Worm (Caenorhabditis elegans) whole organism, young adult: ENCODE data around the gene nspb-11.
A peak's percentile ranks its signal among the peaks of the same experiment; 100 is the strongest.

Experiments
- B0261.1 ChIP-seq: sonication (generic microtip); optimal IDR thresholded peaks from 2 replicates; lab custom pipeline; 2016; ENCODE audit warnings: mild to moderate bottlenecking, missing genetic modification characterization, moderate library complexity, missing compliant biosample characterization
- C06A6.2 ChIP-seq: fragments of 200-800 bp; sonication (Bioruptor generic); conservative IDR thresholded peaks from 2 replicates; pipeline ENCODE4 v1.3.6; 2022; ENCODE audit warnings: missing genetic modification characterization, missing compliant biosample characterization
- F33H1.4 ChIP-seq: fragments of 200-800 bp; sonication (Bioruptor generic); IDR thresholded peaks from 2 replicates; pipeline ENCODE4 v1.3.6; 2022; ENCODE audit warnings: missing genetic modification reagents, missing genetic modification characterization, missing compliant biosample characterization
- F37B4.10 ChIP-seq: fragments of 200-800 bp; sonication (Bioruptor generic); IDR thresholded peaks from 2 replicates; pipeline ENCODE4 v1.3.6; 2022; ENCODE audit warnings: missing genetic modification characterization, missing compliant biosample characterization
- F49E8.2 ChIP-seq: sonication (generic microtip); optimal IDR thresholded peaks from 3 replicates; lab custom pipeline; 2017; ENCODE audit warnings: missing genetic modification characterization, mild to moderate bottlenecking, missing compliant biosample characterization, antibody characterized with exemption, moderate library complexity; ENCODE audit not compliant: insufficient read depth
- F52B5.7 ChIP-seq: sonication (generic microtip); optimal IDR thresholded peaks from 2 replicates; lab custom pipeline; 2016; ENCODE audit warnings: mild to moderate bottlenecking, missing genetic modification characterization, missing compliant biosample characterization
- K11D2.4 ChIP-seq: fragments of 200-800 bp; sonication (Bioruptor generic); IDR thresholded peaks from 2 replicates; pipeline ENCODE4 v1.3.6; 2022; ENCODE audit warnings: missing genetic modification reagents, missing genetic modification characterization, missing compliant biosample characterization
- T07F8.4 ChIP-seq: sonication (generic microtip); optimal IDR thresholded peaks from 2 replicates; lab custom pipeline; 2016; ENCODE audit warnings: mild to moderate bottlenecking, missing genetic modification characterization, moderate library complexity, missing compliant biosample characterization
- akir-1 ChIP-seq: fragments of 200-800 bp; sonication (Bioruptor generic); optimal IDR thresholded peaks from 2 replicates; lab custom pipeline; 2018; ENCODE audit warnings: mild to moderate bottlenecking, missing genetic modification characterization, moderate library complexity, missing compliant biosample characterization
- aptf-2 ChIP-seq: fragments of 200-800 bp; sonication (Bioruptor generic); conservative IDR thresholded peaks from 2 replicates; pipeline ENCODE4 v1.3.6; 2022; ENCODE audit warnings: missing genetic modification reagents, missing genetic modification characterization, missing compliant biosample characterization
- attf-5 ChIP-seq: fragments of 200-800 bp; sonication (Bioruptor generic); optimal IDR thresholded peaks from 2 replicates; lab custom pipeline; 2018; ENCODE audit warnings: mild to moderate bottlenecking, missing genetic modification characterization, missing compliant biosample characterization
- ccch-3 ChIP-seq: fragments of 200-800 bp; sonication (Bioruptor generic); optimal IDR thresholded peaks from 2 replicates; lab custom pipeline; 2018; ENCODE audit warnings: mild to moderate bottlenecking, missing genetic modification characterization, missing compliant biosample characterization
- ceh-79 ChIP-seq: sonication (generic microtip); optimal IDR thresholded peaks from 2 replicates; lab custom pipeline; 2017; ENCODE audit warnings: mild to moderate bottlenecking, missing genetic modification characterization, missing compliant biosample characterization
- dpl-1 ChIP-seq: fragments of 150-350 bp; optimal IDR thresholded peaks from 2 replicates; lab custom pipeline; 2014; ENCODE audit warnings: missing biosample characterization, missing genetic modification reagents, missing genetic modification characterization
- egrh-3 ChIP-seq: fragments of 200-800 bp; sonication (Bioruptor generic); IDR thresholded peaks from 2 replicates; pipeline ENCODE4 v1.3.6; 2022; ENCODE audit warnings: missing genetic modification reagents, missing genetic modification characterization, missing compliant biosample characterization
- ekl-4 ChIP-seq: fragments of 200-800 bp; sonication (Bioruptor generic); IDR thresholded peaks from 2 replicates; pipeline ENCODE4 v1.3.6; 2022; ENCODE audit warnings: missing genetic modification reagents, missing genetic modification characterization, missing compliant biosample characterization
- ets-4 ChIP-seq: fragments of 200-800 bp; sonication (Bioruptor generic); optimal IDR thresholded peaks from 2 replicates; lab custom pipeline; 2018; ENCODE audit warnings: mild to moderate bottlenecking, missing genetic modification characterization, missing compliant biosample characterization
- gei-17 ChIP-seq: fragments of 200-800 bp; sonication (Bioruptor generic); optimal IDR thresholded peaks from 2 replicates; lab custom pipeline; 2018; ENCODE audit warnings: mild to moderate bottlenecking, missing genetic modification characterization, missing compliant biosample characterization
- him-1 ChIP-seq: sonication (generic microtip); optimal IDR thresholded peaks from 2 replicates; lab custom pipeline; 2016; ENCODE audit warnings: missing genotype, missing genetic modification reagents, missing genetic modification characterization, missing compliant biosample characterization
- hlh-26 ChIP-seq: fragments of 200-800 bp; sonication (Bioruptor generic); conservative IDR thresholded peaks from 2 replicates; pipeline ENCODE4 v1.3.6; 2022; ENCODE audit warnings: missing genetic modification reagents, missing genetic modification characterization, missing compliant biosample characterization
- hmg-20 ChIP-seq: fragments of 200-800 bp; sonication (Bioruptor generic); IDR thresholded peaks from 2 replicates; pipeline ENCODE4 v1.3.6; 2022; ENCODE audit warnings: missing genetic modification reagents, missing genetic modification characterization, missing compliant biosample characterization
- hrde-1 ChIP-seq: sonication (generic microtip); optimal IDR thresholded peaks from 2 replicates; lab custom pipeline; 2016; ENCODE audit warnings: missing genetic modification characterization, mild to moderate bottlenecking, missing compliant biosample characterization, moderate library complexity, missing genotype, missing genetic modification reagents, borderline replicate concordance
- hsf-1 ChIP-seq: fragments of 200-800 bp; sonication (Bioruptor generic); IDR thresholded peaks from 2 replicates; pipeline ENCODE4 v1.3.6; 2022; ENCODE audit warnings: missing genetic modification reagents, missing genetic modification characterization, missing compliant biosample characterization
- let-526 ChIP-seq: fragments of 200-800 bp; sonication (Bioruptor generic); IDR thresholded peaks from 2 replicates; pipeline ENCODE4 v1.3.6; 2022; ENCODE audit warnings: missing genetic modification reagents, missing genetic modification characterization, missing compliant biosample characterization
- let-607 ChIP-seq, 2 experiments: fragments of 200-800 bp in 1 of 2; sonication (Bioruptor generic) in 1 of 2; sonication (generic microtip) in 1 of 2; optimal IDR thresholded peaks; 2 replicates each; lab custom pipeline; 2016 to 2018; ENCODE audit warnings: mild to moderate bottlenecking in 2 of 2, missing compliant biosample characterization in 2 of 2, missing genetic modification characterization in 2 of 2, moderate library complexity in 2 of 2, missing genotype in 1 of 2
- lin-26 ChIP-seq: fragments of 200-800 bp; sonication (Bioruptor generic); IDR thresholded peaks from 2 replicates; pipeline ENCODE4 v1.3.6; 2022; ENCODE audit warnings: missing genetic modification reagents, missing genetic modification characterization, missing compliant biosample characterization
- lin-40 ChIP-seq: sonication (generic microtip); optimal IDR thresholded peaks from 2 replicates; lab custom pipeline; 2016; ENCODE audit warnings: missing genetic modification characterization, mild to moderate bottlenecking, missing compliant biosample characterization, missing genotype, missing genetic modification reagents
- madf-6 ChIP-seq: fragments of 200-800 bp; sonication (Bioruptor generic); IDR thresholded peaks from 2 replicates; pipeline ENCODE4 v1.3.6; 2022; ENCODE audit warnings: missing genetic modification reagents, missing genetic modification characterization, missing compliant biosample characterization
- nfya-2 ChIP-seq: fragments of 200-800 bp; sonication (Bioruptor generic); IDR thresholded peaks from 2 replicates; pipeline ENCODE4 v1.3.6; 2022; ENCODE audit warnings: missing genetic modification reagents, missing genetic modification characterization, missing compliant biosample characterization
- nhr-179 ChIP-seq: sonication (generic microtip); optimal IDR thresholded peaks from 2 replicates; lab custom pipeline; 2016; ENCODE audit warnings: mild to moderate bottlenecking, missing genetic modification characterization, missing compliant biosample characterization
- nhr-80 ChIP-seq: sonication (generic microtip); optimal IDR thresholded peaks from 2 replicates; lab custom pipeline; 2016; ENCODE audit warnings: missing genetic modification characterization, missing compliant biosample characterization
- pbrm-1 ChIP-seq: fragments of 200-800 bp; sonication (Bioruptor generic); IDR thresholded peaks from 2 replicates; pipeline ENCODE4 v1.3.6; 2022; ENCODE audit warnings: missing genetic modification reagents, missing genetic modification characterization, missing compliant biosample characterization
- repo-1 ChIP-seq: sonication (generic microtip); optimal IDR thresholded peaks from 2 replicates; lab custom pipeline; 2017; ENCODE audit warnings: mild to moderate bottlenecking, missing genetic modification characterization, missing compliant biosample characterization
- sptf-2 ChIP-seq: fragments of 200-800 bp; sonication (Bioruptor generic); optimal IDR thresholded peaks from 2 replicates; lab custom pipeline; 2018; ENCODE audit warnings: mild to moderate bottlenecking, missing genetic modification characterization, missing compliant biosample characterization
- tlf-1 ChIP-seq: fragments of 200-800 bp; sonication (Bioruptor generic); optimal IDR thresholded peaks from 2 replicates; lab custom pipeline; 2018; ENCODE audit warnings: mild to moderate bottlenecking, missing genetic modification characterization, missing compliant biosample characterization
- xnd-1 ChIP-seq: sonication (generic microtip); optimal IDR thresholded peaks from 2 replicates; lab custom pipeline; 2016; ENCODE audit warnings: missing genotype, missing genetic modification reagents, missing genetic modification characterization, missing compliant biosample characterization

The nspb-11 gene

ce11 chrII:12928241-12928640 is 21.1 kb downstream of the nspb-11 start, which contains the start of gene F58G1.3:
F58G1.3 (minus strand) TSS chrII:12928341.
- TF ChIP-seq akir-1 (GFP tag; lab: Kevin White, UChicago) (no peak), aptf-2 (GFP tag; lab: Robert Waterston, UW) (no peak), F37B4.10 (GFP tag; lab: Robert Waterston, UW) (no peak), ekl-4 (GFP tag; lab: Robert Waterston, UW) (no peak), T07F8.4 (tag; lab: Kevin White, UChicago) (no peak), hlh-26 (GFP tag; lab: Robert Waterston, UW) (no peak), repo-1 (tag; lab: Kevin White, UChicago) (no peak), F49E8.2 (tag; lab: Kevin White, UChicago) (no peak), F52B5.7 (tag; lab: Kevin White, UChicago) (no peak)

ce11 chrII:12930138-12930537 is 23.0 kb downstream of the nspb-11 start:
- TF ChIP-seq K11D2.4 (no peak), gei-17 (GFP tag; lab: Kevin White, UChicago) (no peak), xnd-1 (tag; lab: Kevin White, UChicago) (no peak), madf-6 (GFP tag; lab: Robert Waterston, UW) (no peak), him-1 (tag; lab: Kevin White, UChicago) (no peak), ccch-3 (GFP tag; lab: Kevin White, UChicago) (no peak), C06A6.2 (GFP tag; lab: Robert Waterston, UW) (no peak), nhr-80 (tag; lab: Kevin White, UChicago) (peak; percentile 33), ceh-79 (tag; lab: Kevin White, UChicago) (no peak)

- no peak for TF ChIP-seq F33H1.4
- TF ChIP-seq nhr-80 (tag; lab: Kevin White, UChicago) = peak; percentile 77
- no peak for TF ChIP-seq akir-1 (GFP tag; lab: Kevin White, UChicago)
- no peak for TF ChIP-seq repo-1 (tag; lab: Kevin White, UChicago)
- TF ChIP-seq lin-40 (tag; lab: Kevin White, UChicago) = no peak
- TF ChIP-seq ets-4 (GFP tag; lab: Kevin White, UChicago) = peak; percentile 1
- TF ChIP-seq lin-26 (GFP tag; lab: Robert Waterston, UW) = no peak
- TF ChIP-seq let-607 (tag; optimal IDR thresholded peaks at IDR 0.05; lab: Kevin White, UChicago) = peak; percentile 47 to 60
- no peak for TF ChIP-seq hrde-1
- TF ChIP-seq hsf-1 (GFP tag; lab: Robert Waterston, UW) = no peak
- TF ChIP-seq pbrm-1 (GFP tag; lab: Robert Waterston, UW) = no peak
Measured at ce11 chrII:12931456-12931923, 24.3 kb downstream of the nspb-11 start, which contains the start of gene dct-18. dct-18 (plus strand) TSS chrII:12931873.

ce11 chrII:12935259-12935658 is 28.1 kb downstream of the nspb-11 start, which contains the start of gene lips-9:
lips-9 (minus strand) TSS chrII:12935359.
- no peak for TF ChIP-seq lin-26 (GFP tag; lab: Robert Waterston, UW)
- TF ChIP-seq repo-1 (tag; lab: Kevin White, UChicago) = no peak
- TF ChIP-seq him-1 (tag; lab: Kevin White, UChicago) = no peak
- no peak for TF ChIP-seq sptf-2 (GFP tag; lab: Kevin White, UChicago)
- TF ChIP-seq let-526 (GFP tag; lab: Robert Waterston, UW) = no peak
- TF ChIP-seq pbrm-1 (GFP tag; lab: Robert Waterston, UW) = no peak
- no peak for TF ChIP-seq dpl-1 (GFP tag; lab: Kevin White, UChicago)
- TF ChIP-seq tlf-1 = no peak
- no peak for TF ChIP-seq egrh-3 (GFP tag; lab: Robert Waterston, UW)
- no peak for TF ChIP-seq hmg-20 (GFP tag; lab: Robert Waterston, UW)
- no peak for TF ChIP-seq let-607 (tag; optimal IDR thresholded peaks at IDR 0.05; lab: Kevin White, UChicago)
- no peak for TF ChIP-seq nfya-2
- no peak for TF ChIP-seq attf-5 (GFP tag; lab: Kevin White, UChicago)
- no peak for TF ChIP-seq B0261.1
- TF ChIP-seq nhr-179 (tag; lab: Kevin White, UChicago) = no peak
